Fruit fly (Drosophila melanogaster): ENCODE measurements around the gene CG13728.
A peak's percentile ranks its signal among the peaks of the same experiment; 100 is the strongest.

The CG13728 gene

dm6 chr3L:17428779-17429178 is 46.3 kb upstream of the CG13728 start, which contains the start of gene Gorab (continued):
- TF ChIP-seq NC2β (GFP tag; optimal IDR thresholded peaks at IDR 0.05), result peak; percentile 65
- TF ChIP-seq chif (GFP tag; optimal IDR thresholded peaks at IDR 0.05), result peak; percentile 62 to 79
- peak; percentile 38 for TF ChIP-seq CG3995 (GFP tag; optimal IDR thresholded peaks at IDR 0.05)
- peak; percentile 95 for TF ChIP-seq Rfx (GFP tag; IDR thresholded peaks at IDR 0.05)
- peak; percentile 32 for TF ChIP-seq ERR (GFP tag; optimal IDR thresholded peaks at IDR 0.05)
- 0 out of 4 replicates have a peak, but pooled peaks have one; percentile 5 for TF ChIP-seq chinmo (GFP tag; IDR thresholded peaks at IDR 0.05; ENCODE audit: partially characterized antibody)
- TF ChIP-seq CG3065 (GFP tag; optimal IDR thresholded peaks at IDR 0.05), result peak; percentile 46
- TF ChIP-seq YL-1 (GFP tag; optimal IDR thresholded peaks at IDR 0.05), result peak; percentile 66
- TF ChIP-seq sc (optimal IDR thresholded peaks at IDR 0.05), result no peak
- peak; percentile 78 for TF ChIP-seq sc (GFP tag; optimal IDR thresholded peaks at IDR 0.05)
- TF ChIP-seq Vsx1 (GFP tag; optimal IDR thresholded peaks at IDR 0.05), result peak; percentile 87
- peak; percentile 13 for TF ChIP-seq ac (GFP tag; optimal IDR thresholded peaks at IDR 0.05)
- TF ChIP-seq CG3726 (GFP tag; IDR thresholded peaks at IDR 0.05), result peak; percentile 94; the same call in 2 of the 3 replicates
- peak; percentile 89 for TF ChIP-seq chm (GFP tag; IDR thresholded peaks at IDR 0.05)
- peak; percentile 24 for TF ChIP-seq CG3163 (GFP tag; optimal IDR thresholded peaks at IDR 0.05)
- peak; percentile 57 for TF ChIP-seq Scr (GFP tag; IDR thresholded peaks at IDR 0.05; ENCODE audit: partially characterized antibody)
- peak; percentile 96 for TF ChIP-seq CG17328 (GFP tag; IDR thresholded peaks at IDR 0.05)
- TF ChIP-seq gem (tag; optimal IDR thresholded peaks at IDR 0.05), result peak; percentile 90
- TF ChIP-seq phol (tag; optimal IDR thresholded peaks at IDR 0.05), result peak; percentile 93
- peak; percentile 94 for TF ChIP-seq sob (GFP tag; IDR thresholded peaks at IDR 0.05)
- no peak for TF ChIP-seq eyg (GFP tag; optimal IDR thresholded peaks at IDR 0.05)
- TF ChIP-seq kay (GFP tag; optimal IDR thresholded peaks at IDR 0.05), result peak; percentile 85
- TF ChIP-seq CG10431 (GFP tag; optimal IDR thresholded peaks at IDR 0.05), result peak; percentile 53
- TF ChIP-seq MESR4 (GFP tag; optimal IDR thresholded peaks at IDR 0.05), result no peak
- TF ChIP-seq CG2889 (GFP tag; IDR thresholded peaks at IDR 0.05), result peak; percentile 96
- TF ChIP-seq gro (GFP tag; optimal IDR thresholded peaks at IDR 0.05), result peak; percentile 72
- peak; percentile 79 for TF ChIP-seq CG4854 (GFP tag; optimal IDR thresholded peaks at IDR 0.05)
- peak; percentile 19 for TF ChIP-seq Jarid2 (GFP tag; optimal IDR thresholded peaks at IDR 0.05)
- peak; percentile 75; the same call in 1 of the 2 replicates for TF ChIP-seq Doc2 (GFP tag; IDR thresholded peaks at IDR 0.05)
- TF ChIP-seq nmo (GFP tag; optimal IDR thresholded peaks at IDR 0.05), result peak; percentile 95
- peak; percentile 44 for TF ChIP-seq HmgD (GFP tag; optimal IDR thresholded peaks at IDR 0.05)
- peak; percentile 63; the same call in 1 of the 2 replicates for TF ChIP-seq Dip2 (GFP tag; IDR thresholded peaks at IDR 0.05)
- TF ChIP-seq Kr (GFP tag; optimal IDR thresholded peaks at IDR 0.05), result no peak
- TF ChIP-seq oc (tag; optimal IDR thresholded peaks at IDR 0.05), result peak; percentile 80
- TF ChIP-seq CG1529 (GFP tag; optimal IDR thresholded peaks at IDR 0.05), result peak; percentile 47
- peak; percentile 98 for TF ChIP-seq Ptx1 (GFP tag; IDR thresholded peaks at IDR 0.05)
- TF ChIP-seq CG4360 (GFP tag; IDR thresholded peaks at IDR 0.05), result peak; percentile 69
- TF ChIP-seq jing (GFP tag; optimal IDR thresholded peaks at IDR 0.05), result peak; percentile 64
- TF ChIP-seq Sin3A (optimal IDR thresholded peaks at IDR 0.05), result peak; percentile 46
- TF ChIP-seq CG43689 (GFP tag; IDR thresholded peaks at IDR 0.05), result peak; percentile 83
- peak; percentile 73 for TF ChIP-seq CG31388 (GFP tag; optimal IDR thresholded peaks at IDR 0.05)
- TF ChIP-seq bcd (GFP tag; optimal IDR thresholded peaks at IDR 0.05), result peak; percentile 92
- peak; percentile 24 for TF ChIP-seq B-H2 (GFP tag; optimal IDR thresholded peaks at IDR 0.05)
- no peak for TF ChIP-seq yki (optimal IDR thresholded peaks at IDR 0.05)
- peak; percentile 87 for TF ChIP-seq CG13424 (tag; optimal IDR thresholded peaks at IDR 0.05)
- TF ChIP-seq CG2116 (GFP tag; optimal IDR thresholded peaks at IDR 0.05), result peak; percentile 83
- TF ChIP-seq CG15601 (tag; optimal IDR thresholded peaks at IDR 0.05), result peak; percentile 86
- TF ChIP-seq gt (GFP tag; IDR thresholded peaks at IDR 0.05), result peak; percentile 90
- peak; percentile 93 for TF ChIP-seq B-H1 (GFP tag; IDR thresholded peaks at IDR 0.05)
- peak; percentile 93 for TF ChIP-seq NFAT (GFP tag; IDR thresholded peaks at IDR 0.05)
- TF ChIP-seq aop (GFP tag; IDR thresholded peaks at IDR 0.05), result peak; percentile 78
- TF ChIP-seq fd64A (GFP tag; optimal IDR thresholded peaks at IDR 0.05), result no peak

Data from whole organism, embryonic.